Worm (Caenorhabditis elegans) whole organism, L4 larva: ENCODE data around the gene F47E1.2.
A peak's percentile ranks its signal among the peaks of the same experiment; 100 is the strongest.

Source experiments
- D1046.2 ChIP-seq: fragments of 200-800 bp; sonication (Bioruptor generic); IDR thresholded peaks from 2 replicates; pipeline ENCODE4 v1.3.6; 2022; ENCODE audit warnings: missing genetic modification characterization, missing compliant biosample characterization
- lin-15B ChIP-seq: fragments of 150-350 bp; sonication (generic microtip); optimal IDR thresholded peaks from 3 replicates; lab custom pipeline; 2014; ENCODE audit warnings: missing biosample characterization, missing genetic modification characterization
- lsy-2 ChIP-seq, 2 experiments: fragments of 150-350 bp in 1 of 2; sonication (generic microtip) in 1 of 2; optimal IDR thresholded peaks; 2 replicates each; lab custom pipeline; 2014 to 2017; ENCODE audit warnings: missing biosample characterization in 2 of 2, missing genetic modification characterization in 2 of 2
- pqm-1 ChIP-seq: sonication (generic microtip); optimal IDR thresholded peaks from 2 replicates; lab custom pipeline; 2017; ENCODE audit warnings: missing biosample characterization, missing genetic modification characterization
- skn-1 ChIP-seq: fragments of 150-350 bp; optimal IDR thresholded peaks from 2 replicates; lab custom pipeline; 2014; ENCODE audit warnings: missing biosample characterization, missing genetic modification characterization
- unc-62 ChIP-seq, 3 experiments: fragments of 150-350 bp in 1 of 3; sonication (generic microtip); optimal IDR thresholded peaks in 2 of 3; peaks in 1 of 3; 1 replicate in 1 of 3; 2 replicates in 2 of 3; lab custom pipeline; 2014 to 2017; ENCODE audit warnings: missing biosample characterization in 3 of 3, missing genetic modification characterization in 3 of 3, missing genetic modification reagents in 3 of 3, missing genotype in 1 of 3

- TF ChIP-seq unc-62 (GFP tag; optimal IDR thresholded peaks at IDR 0.05 in 1 of 2; lab: Kevin White, UChicago) (peak in 1 of 2 experiments; percentile 89), unc-62 (tag; optimal IDR thresholded peaks at IDR 0.05; lab: Kevin White, UChicago) (no peak), pqm-1 (tag; lab: Kevin White, UChicago) (no peak), lsy-2 (tag; optimal IDR thresholded peaks at IDR 0.05; lab: Kevin White, UChicago) (no peak), D1046.2 (no peak), lin-15B (tag; lab: Kevin White, UChicago) (no peak), skn-1 (tag; lab: Kevin White, UChicago) (no peak)
Measured at ce11 chrX:9068075-9068474, 10.6 kb downstream of the F47E1.2 start.
